Worm (Caenorhabditis elegans) whole organism, L1 larva: ENCODE data around the gene ZK177.3.

Source experiments
- C16A3.4 ChIP-seq: fragments of 150-350 bp; optimal IDR thresholded peaks from 2 replicates; lab custom pipeline; 2014; ENCODE audit warnings: missing biosample characterization, missing genetic modification characterization
- alr-1 ChIP-seq: fragments of 200-800 bp; sonication (Bioruptor generic); optimal IDR thresholded peaks from 2 replicates; lab custom pipeline; 2018; ENCODE audit warnings: borderline replicate concordance, mild to moderate bottlenecking, missing genetic modification characterization, missing compliant biosample characterization
- aly-2 ChIP-seq: fragments of 150-350 bp; optimal IDR thresholded peaks from 2 replicates; lab custom pipeline; 2014; ENCODE audit warnings: missing biosample characterization, missing genetic modification characterization
- ama-1 ChIP-seq: fragments of 150-350 bp; optimal IDR thresholded peaks from 2 replicates; lab custom pipeline; 2014
- blmp-1 ChIP-seq: fragments of 150-350 bp; optimal IDR thresholded peaks from 2 replicates; lab custom pipeline; 2014; ENCODE audit warnings: missing biosample characterization, missing genetic modification characterization
- ceh-63 ChIP-seq: fragments of 200-800 bp; sonication (Bioruptor generic); optimal IDR thresholded peaks from 2 replicates; lab custom pipeline; 2018; ENCODE audit warnings: mild to moderate bottlenecking, missing genetic modification characterization, missing compliant biosample characterization
- ceh-8 ChIP-seq: fragments of 200-800 bp; sonication (Bioruptor generic); optimal IDR thresholded peaks from 2 replicates; lab custom pipeline; 2018; ENCODE audit warnings: mild to moderate bottlenecking, missing genetic modification characterization, moderate library complexity, missing compliant biosample characterization
- ceh-82 ChIP-seq, 3 experiments: fragments of 150-350 bp in 1 of 3; sonication (generic microtip) in 2 of 3; optimal IDR thresholded peaks; 2 replicates each; lab custom pipeline; 2014 to 2017; ENCODE audit warnings: missing biosample characterization in 3 of 3, missing genetic modification characterization in 3 of 3
- ceh-88 ChIP-seq: fragments of 200-800 bp; sonication (Bioruptor generic); IDR thresholded peaks from 2 replicates; pipeline ENCODE4 v1.3.6; 2022; ENCODE audit warnings: missing genetic modification characterization, missing compliant biosample characterization
- dsc-1 ChIP-seq: sonication (generic microtip); optimal IDR thresholded peaks from 2 replicates; lab custom pipeline; 2016; ENCODE audit warnings: mild to moderate bottlenecking, missing genetic modification characterization, missing compliant biosample characterization
- efl-1 ChIP-seq, 4 experiments: fragments of 150-350 bp; optimal IDR thresholded peaks in 3 of 4; peaks in 1 of 4; 1 replicate in 1 of 4; 2 replicates in 3 of 4; lab custom pipeline; 2014; ENCODE audit warnings: missing biosample characterization in 2 of 4, missing genetic modification characterization in 2 of 4, missing genetic modification reagents in 2 of 4
- egl-13 ChIP-seq: sonication (generic microtip); optimal IDR thresholded peaks from 2 replicates; lab custom pipeline; 2016; ENCODE audit warnings: missing genotype, missing genetic modification reagents, missing genetic modification characterization, missing compliant biosample characterization
- elt-2 ChIP-seq: sonication (generic microtip); optimal IDR thresholded peaks from 2 replicates; lab custom pipeline; 2016; ENCODE audit warnings: missing genetic modification characterization, mild to moderate bottlenecking, inconsistent platforms, missing compliant biosample characterization, missing genetic modification reagents
- elt-3 ChIP-seq, 6 experiments: fragments of 150-350 bp in 1 of 6; sonication (generic microtip); optimal IDR thresholded peaks; 2 replicates each; lab custom pipeline; 2017 to 2018; ENCODE audit warnings: missing biosample characterization in 6 of 6, missing genetic modification characterization in 6 of 6, inconsistent platforms in 1 of 6
- ets-5 ChIP-seq: fragments of 200-800 bp; sonication (Bioruptor generic); IDR thresholded peaks from 2 replicates; pipeline ENCODE4 v1.3.6; 2022; ENCODE audit warnings: missing genetic modification characterization, missing compliant biosample characterization
- fkh-4 ChIP-seq: sonication (generic microtip); optimal IDR thresholded peaks from 2 replicates; lab custom pipeline; 2016; ENCODE audit warnings: missing compliant biosample characterization, missing genetic modification characterization, borderline replicate concordance
- fkh-8 ChIP-seq: sonication (generic microtip); optimal IDR thresholded peaks from 2 replicates; lab custom pipeline; 2016; ENCODE audit warnings: mild to moderate bottlenecking, missing genetic modification characterization, missing compliant biosample characterization
- hlh-17 ChIP-seq: fragments of 200-800 bp; sonication (Bioruptor generic); optimal IDR thresholded peaks from 2 replicates; lab custom pipeline; 2018; ENCODE audit warnings: missing genetic modification characterization, mild to moderate bottlenecking, missing compliant biosample characterization, moderate library complexity, borderline replicate concordance
- hpl-2 ChIP-seq: fragments of 150-350 bp; optimal IDR thresholded peaks from 2 replicates; lab custom pipeline; 2014; ENCODE audit warnings: missing biosample characterization, missing genetic modification reagents, missing genetic modification characterization
- irx-1 ChIP-seq: sonication (generic microtip); optimal IDR thresholded peaks from 2 replicates; lab custom pipeline; 2016; ENCODE audit warnings: missing genetic modification characterization, missing compliant biosample characterization
- isw-1 ChIP-seq: fragments of 200-800 bp; sonication (Bioruptor generic); IDR thresholded peaks from 2 replicates; pipeline ENCODE4 v1.3.6; 2022; ENCODE audit warnings: missing genetic modification characterization, missing compliant biosample characterization
- lin-13 ChIP-seq: fragments of 150-350 bp; optimal IDR thresholded peaks from 2 replicates; lab custom pipeline; 2014; ENCODE audit warnings: missing biosample characterization, missing genetic modification reagents, missing genetic modification characterization
- lin-35 ChIP-seq, 2 experiments: fragments of 150-350 bp; optimal IDR thresholded peaks; 2 replicates each; lab custom pipeline; 2014; ENCODE audit warnings: missing biosample characterization in 2 of 2, missing genetic modification characterization in 2 of 2, missing genetic modification reagents in 2 of 2
- lin-39 ChIP-seq: fragments of 150-350 bp; optimal IDR thresholded peaks from 2 replicates; lab custom pipeline; 2014; ENCODE audit warnings: missing biosample characterization, missing genetic modification reagents, missing genetic modification characterization
- lsy-2 ChIP-seq, 2 experiments: fragments of 150-350 bp; optimal IDR thresholded peaks; 2 replicates each; lab custom pipeline; 2014; ENCODE audit warnings: missing biosample characterization in 2 of 2, missing genetic modification characterization in 2 of 2
- mdl-1 ChIP-seq, 2 experiments: fragments of 150-350 bp; optimal IDR thresholded peaks; 2 replicates each; lab custom pipeline; 2014 to 2017; ENCODE audit warnings: missing biosample characterization in 2 of 2, missing genetic modification characterization in 2 of 2, inconsistent platforms in 1 of 2
- mep-1 ChIP-seq: fragments of 150-350 bp; optimal IDR thresholded peaks from 2 replicates; lab custom pipeline; 2014; ENCODE audit warnings: missing biosample characterization, missing genetic modification characterization
- nhr-19 ChIP-seq: fragments of 200-800 bp; sonication (Bioruptor generic); conservative IDR thresholded peaks from 2 replicates; pipeline ENCODE4 v1.3.6; 2022; ENCODE audit warnings: missing genetic modification characterization, missing compliant biosample characterization
- nhr-20 ChIP-seq: sonication (generic microtip); optimal IDR thresholded peaks from 2 replicates; lab custom pipeline; 2016; ENCODE audit warnings: mild to moderate bottlenecking, missing genetic modification characterization, missing compliant biosample characterization
- nhr-237 ChIP-seq: fragments of 150-350 bp; optimal IDR thresholded peaks from 2 replicates; lab custom pipeline; 2014; ENCODE audit warnings: missing biosample characterization, missing genetic modification characterization
- nhr-71 ChIP-seq: sonication (generic microtip); optimal IDR thresholded peaks from 2 replicates; lab custom pipeline; 2016; ENCODE audit warnings: mild to moderate bottlenecking, missing genetic modification characterization, moderate library complexity, missing compliant biosample characterization
- nhr-77 ChIP-seq: fragments of 150-350 bp; optimal IDR thresholded peaks from 2 replicates; lab custom pipeline; 2014; ENCODE audit warnings: missing biosample characterization, missing genetic modification characterization
- nhr-84 ChIP-seq: sonication (generic microtip); optimal IDR thresholded peaks from 2 replicates; lab custom pipeline; 2017; ENCODE audit warnings: missing biosample characterization, missing genetic modification characterization
- nhr-85 ChIP-seq: sonication (generic microtip); peaks from one replicate; lab custom pipeline; 2016; ENCODE audit warnings: missing genetic modification characterization, inconsistent platforms, missing compliant biosample characterization
- nhr-90 ChIP-seq: sonication (generic microtip); optimal IDR thresholded peaks from 2 replicates; lab custom pipeline; 2016; ENCODE audit warnings: mild to moderate bottlenecking, missing genetic modification characterization, missing compliant biosample characterization; ENCODE audit not compliant: poor library complexity
- pag-3 ChIP-seq: sonication (generic microtip); optimal IDR thresholded peaks from 2 replicates; lab custom pipeline; 2017; ENCODE audit warnings: missing genetic modification characterization, mild to moderate bottlenecking, missing compliant biosample characterization, antibody characterized with exemption, borderline replicate concordance; ENCODE audit not compliant: insufficient read depth
- pqm-1 ChIP-seq: sonication (generic microtip); optimal IDR thresholded peaks from 3 replicates; lab custom pipeline; 2017; ENCODE audit warnings: missing biosample characterization, missing genetic modification characterization
- rnt-1 ChIP-seq: sonication (generic microtip); optimal IDR thresholded peaks from 2 replicates; lab custom pipeline; 2016; ENCODE audit warnings: mild to moderate bottlenecking, missing genetic modification characterization, moderate library complexity, missing compliant biosample characterization
- snu-23 ChIP-seq: sonication (generic microtip); optimal IDR thresholded peaks from 2 replicates; lab custom pipeline; 2016; ENCODE audit warnings: missing genetic modification characterization, missing compliant biosample characterization
- sup-37 ChIP-seq: fragments of 200-800 bp; sonication (Bioruptor generic); optimal IDR thresholded peaks from 2 replicates; lab custom pipeline; 2018; ENCODE audit warnings: mild to moderate bottlenecking, missing genetic modification characterization, missing compliant biosample characterization
- tlp-1 ChIP-seq: fragments of 150-350 bp; optimal IDR thresholded peaks from 2 replicates; lab custom pipeline; 2014; ENCODE audit warnings: missing biosample characterization, missing genetic modification characterization
- unc-30 ChIP-seq: sonication (generic microtip); optimal IDR thresholded peaks from 2 replicates; lab custom pipeline; 2017; ENCODE audit warnings: missing biosample characterization, missing genetic modification characterization
- unc-98 ChIP-seq: fragments of 200-800 bp; sonication (Bioruptor generic); IDR thresholded peaks from 2 replicates; pipeline ENCODE4 v1.3.6; 2022; ENCODE audit warnings: missing genetic modification characterization, missing compliant biosample characterization
- vab-15 ChIP-seq: sonication (generic microtip); optimal IDR thresholded peaks from 2 replicates; lab custom pipeline; 2017; ENCODE audit warnings: missing genotype, mild to moderate bottlenecking, missing genetic modification characterization, missing compliant biosample characterization
- zag-1 ChIP-seq: fragments of 150-350 bp; optimal IDR thresholded peaks from 2 replicates; lab custom pipeline; 2014; ENCODE audit warnings: missing biosample characterization, missing genetic modification characterization
- zip-4 ChIP-seq: fragments of 200-800 bp; sonication (Bioruptor generic); optimal IDR thresholded peaks from 2 replicates; lab custom pipeline; 2018; ENCODE audit warnings: mild to moderate bottlenecking, missing genetic modification characterization, moderate library complexity, missing compliant biosample characterization

ZK177.3 gene

ce11 chrII:5553531-5553930, 37.9 kb downstream of the ZK177.3 start (continued):
- TF ChIP-seq nhr-71 = peak; percentile 18
- TF ChIP-seq isw-1 (GFP tag; lab: Robert Waterston, UW) = no peak
- no peak for TF ChIP-seq sup-37 (GFP tag; lab: Kevin White, UChicago)
- TF ChIP-seq ceh-8 (GFP tag; lab: Kevin White, UChicago) = no peak
- no peak for TF ChIP-seq rnt-1 (tag; lab: Kevin White, UChicago)
- TF ChIP-seq ama-1 (lab: Kevin White, UChicago) = no peak
- TF ChIP-seq snu-23 (GFP tag; lab: Kevin White, UChicago) = no peak
- TF ChIP-seq ets-5 (GFP tag; lab: Robert Waterston, UW) = no peak
- no peak for TF ChIP-seq irx-1 (tag; lab: Kevin White, UChicago)
- TF ChIP-seq hpl-2 (GFP tag; lab: Kevin White, UChicago) = no peak
- TF ChIP-seq egl-13 (tag; lab: Kevin White, UChicago) = no peak
- no peak for TF ChIP-seq nhr-77 (tag; lab: Kevin White, UChicago)
- peak; percentile 10 for TF ChIP-seq nhr-90 (tag; lab: Kevin White, UChicago)
- TF ChIP-seq aly-2 (tag; lab: Kevin White, UChicago) = no peak
- no peak for TF ChIP-seq fkh-4 (tag; lab: Kevin White, UChicago)
- no peak for TF ChIP-seq tlp-1 (tag; lab: Kevin White, UChicago)
- TF ChIP-seq blmp-1 (tag; lab: Kevin White, UChicago) = no peak
- TF ChIP-seq ceh-82 (tag; optimal IDR thresholded peaks at IDR 0.05; lab: Kevin White, UChicago) = no peak
- TF ChIP-seq unc-98 (GFP tag; lab: Robert Waterston, UW) = no peak
- TF ChIP-seq lin-13 (GFP tag; lab: Kevin White, UChicago) = no peak
- TF ChIP-seq lsy-2 (tag; optimal IDR thresholded peaks at IDR 0.05; lab: Kevin White, UChicago) = no peak
- TF ChIP-seq nhr-85 (tag; lab: Kevin White, UChicago) = no peak
- TF ChIP-seq fkh-8 (tag; lab: Kevin White, UChicago) = no peak
- TF ChIP-seq unc-30 (tag; lab: Kevin White, UChicago) = no peak
- no peak for TF ChIP-seq nhr-237 (tag; lab: Kevin White, UChicago)
- no peak for TF ChIP-seq hlh-17
- TF ChIP-seq pqm-1 (tag; lab: Kevin White, UChicago) = peak; percentile 31
- no peak for TF ChIP-seq vab-15
- TF ChIP-seq C16A3.4 (tag; lab: Kevin White, UChicago) = no peak
- TF ChIP-seq ceh-88 (GFP tag; lab: Robert Waterston, UW) = no peak
- no peak for TF ChIP-seq zag-1 (tag; lab: Kevin White, UChicago)
- TF ChIP-seq elt-2 (tag; lab: Kevin White, UChicago) = peak; percentile 98
- TF ChIP-seq nhr-20 (tag; lab: Kevin White, UChicago) = peak; percentile 4

DNA sequence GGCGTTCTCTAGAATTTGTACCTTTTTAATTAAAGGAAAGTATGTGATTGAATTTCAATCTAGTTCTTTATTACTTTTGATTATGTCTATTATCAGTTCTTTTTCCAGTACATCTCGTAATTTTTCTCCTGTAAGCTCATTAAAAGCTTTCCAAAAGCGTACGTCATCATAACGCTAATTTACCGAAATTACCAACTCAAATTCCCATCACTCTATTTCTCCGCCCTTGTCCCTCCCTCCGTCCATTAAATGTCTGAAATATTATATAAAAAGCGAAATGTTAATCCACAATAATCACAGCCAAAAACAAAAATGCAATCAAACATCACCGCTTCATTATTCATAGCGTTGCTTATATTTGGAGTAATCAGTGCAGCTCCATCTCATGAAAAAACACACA, 38.7 kb downstream of the ZK177.3 start, which contains the start of gene ins-12:
Gene ins-12 (plus strand): TSS at position 301 of the 400 bp plus-strand sequence.
- no peak for TF ChIP-seq elt-3 (tag; optimal IDR thresholded peaks at IDR 0.05; lab: Kevin White, UChicago)
- no peak for TF ChIP-seq efl-1 (optimal IDR thresholded peaks at IDR 0.05; lab: Kevin White, UChicago)
- TF ChIP-seq efl-1 (GFP tag; optimal IDR thresholded peaks at IDR 0.05 in 1 of 2; lab: Kevin White, UChicago) = no peak
- TF ChIP-seq unc-30 (tag; lab: Kevin White, UChicago) = no peak
- TF ChIP-seq mep-1 (tag; lab: Kevin White, UChicago) = no peak
- no peak for TF ChIP-seq nhr-77 (tag; lab: Kevin White, UChicago)
- no peak for TF ChIP-seq mdl-1 (tag; optimal IDR thresholded peaks at IDR 0.05; lab: Kevin White, UChicago)
- no peak for TF ChIP-seq lin-35 (GFP tag; optimal IDR thresholded peaks at IDR 0.05; lab: Kevin White, UChicago)
- TF ChIP-seq dsc-1 (tag; lab: Kevin White, UChicago) = no peak
- no peak for TF ChIP-seq isw-1 (GFP tag; lab: Robert Waterston, UW)
- TF ChIP-seq rnt-1 (tag; lab: Kevin White, UChicago) = no peak
- no peak for TF ChIP-seq nhr-19 (GFP tag; lab: Robert Waterston, UW)
- TF ChIP-seq nhr-84 = no peak
- TF ChIP-seq sup-37 (GFP tag; lab: Kevin White, UChicago) = no peak
- no peak for TF ChIP-seq pag-3 (tag; lab: Kevin White, UChicago)
- TF ChIP-seq alr-1 (tag; lab: Kevin White, UChicago) = no peak
- no peak for TF ChIP-seq lin-13 (GFP tag; lab: Kevin White, UChicago)
- TF ChIP-seq zip-4 = no peak
- TF ChIP-seq lin-39 (tag; lab: Kevin White, UChicago) = no peak
- no peak for TF ChIP-seq ceh-8 (GFP tag; lab: Kevin White, UChicago)
- TF ChIP-seq ceh-63 (GFP tag; lab: Kevin White, UChicago) = no peak
